Worm (Caenorhabditis elegans) whole organism, L1 larva: ENCODE results near the gene immt-2.

ENCODE experiments used
- C16A3.4 ChIP-seq: fragments of 150-350 bp; optimal IDR thresholded peaks from 2 replicates; lab custom pipeline; 2014; ENCODE audit warnings: missing biosample characterization, missing genetic modification characterization
- C34B4.2 ChIP-seq: sonication (generic microtip); optimal IDR thresholded peaks from 2 replicates; lab custom pipeline; 2017; ENCODE audit warnings: mild to moderate bottlenecking, missing genetic modification characterization, missing compliant biosample characterization
- F16B12.6 ChIP-seq: fragments of 150-350 bp; optimal IDR thresholded peaks from 2 replicates; lab custom pipeline; 2014; ENCODE audit warnings: missing biosample characterization, missing genetic modification characterization
- ama-1 ChIP-seq: fragments of 150-350 bp; optimal IDR thresholded peaks from 2 replicates; lab custom pipeline; 2014
- blmp-1 ChIP-seq: fragments of 150-350 bp; optimal IDR thresholded peaks from 2 replicates; lab custom pipeline; 2014; ENCODE audit warnings: missing biosample characterization, missing genetic modification characterization
- ceh-8 ChIP-seq: fragments of 200-800 bp; sonication (Bioruptor generic); optimal IDR thresholded peaks from 2 replicates; lab custom pipeline; 2018; ENCODE audit warnings: mild to moderate bottlenecking, missing genetic modification characterization, moderate library complexity, missing compliant biosample characterization
- ceh-88 ChIP-seq: fragments of 200-800 bp; sonication (Bioruptor generic); IDR thresholded peaks from 2 replicates; pipeline ENCODE4 v1.3.6; 2022; ENCODE audit warnings: missing genetic modification characterization, missing compliant biosample characterization
- ces-1 ChIP-seq: fragments of 150-350 bp; optimal IDR thresholded peaks from 2 replicates; lab custom pipeline; 2014; ENCODE audit warnings: missing biosample characterization, missing genetic modification reagents, missing genetic modification characterization
- dpl-1 ChIP-seq, 3 experiments: fragments of 150-350 bp in 2 of 3; sonication (generic microtip) in 1 of 3; optimal IDR thresholded peaks; 2 replicates each; lab custom pipeline; 2014 to 2017; ENCODE audit warnings: missing biosample characterization in 3 of 3, missing genetic modification characterization in 3 of 3, missing genetic modification reagents in 3 of 3
- efl-1 ChIP-seq, 4 experiments: fragments of 150-350 bp; optimal IDR thresholded peaks in 3 of 4; peaks in 1 of 4; 1 replicate in 1 of 4; 2 replicates in 3 of 4; lab custom pipeline; 2014; ENCODE audit warnings: missing biosample characterization in 2 of 4, missing genetic modification characterization in 2 of 4, missing genetic modification reagents in 2 of 4
- elt-3 ChIP-seq, 6 experiments: fragments of 150-350 bp in 1 of 6; sonication (generic microtip); optimal IDR thresholded peaks; 2 replicates each; lab custom pipeline; 2017 to 2018; ENCODE audit warnings: missing biosample characterization in 6 of 6, missing genetic modification characterization in 6 of 6, inconsistent platforms in 1 of 6
- ets-5 ChIP-seq: fragments of 200-800 bp; sonication (Bioruptor generic); IDR thresholded peaks from 2 replicates; pipeline ENCODE4 v1.3.6; 2022; ENCODE audit warnings: missing genetic modification characterization, missing compliant biosample characterization
- fkh-10 ChIP-seq: sonication (generic microtip); optimal IDR thresholded peaks from 2 replicates; lab custom pipeline; 2017; ENCODE audit warnings: missing biosample characterization, missing genetic modification reagents, missing genetic modification characterization
- fkh-8 ChIP-seq: sonication (generic microtip); optimal IDR thresholded peaks from 2 replicates; lab custom pipeline; 2016; ENCODE audit warnings: mild to moderate bottlenecking, missing genetic modification characterization, missing compliant biosample characterization
- hpl-2 ChIP-seq: fragments of 150-350 bp; optimal IDR thresholded peaks from 2 replicates; lab custom pipeline; 2014; ENCODE audit warnings: missing biosample characterization, missing genetic modification reagents, missing genetic modification characterization
- irx-1 ChIP-seq: sonication (generic microtip); optimal IDR thresholded peaks from 2 replicates; lab custom pipeline; 2016; ENCODE audit warnings: missing genetic modification characterization, missing compliant biosample characterization
- lin-13 ChIP-seq: fragments of 150-350 bp; optimal IDR thresholded peaks from 2 replicates; lab custom pipeline; 2014; ENCODE audit warnings: missing biosample characterization, missing genetic modification reagents, missing genetic modification characterization
- lin-14 ChIP-seq: fragments of 200-800 bp; sonication (Bioruptor generic); optimal IDR thresholded peaks from 2 replicates; lab custom pipeline; 2018; ENCODE audit warnings: mild to moderate bottlenecking, missing genetic modification characterization, moderate library complexity, missing compliant biosample characterization
- lin-39 ChIP-seq: fragments of 150-350 bp; optimal IDR thresholded peaks from 2 replicates; lab custom pipeline; 2014; ENCODE audit warnings: missing biosample characterization, missing genetic modification reagents, missing genetic modification characterization
- lir-3 ChIP-seq: sonication (generic microtip); optimal IDR thresholded peaks from 2 replicates; lab custom pipeline; 2016; ENCODE audit warnings: mild to moderate bottlenecking, missing genetic modification characterization, moderate library complexity, missing compliant biosample characterization; ENCODE audit not compliant: poor library complexity
- mdl-1 ChIP-seq, 2 experiments: fragments of 150-350 bp; optimal IDR thresholded peaks; 2 replicates each; lab custom pipeline; 2014 to 2017; ENCODE audit warnings: missing biosample characterization in 2 of 2, missing genetic modification characterization in 2 of 2, inconsistent platforms in 1 of 2
- mep-1 ChIP-seq: fragments of 150-350 bp; optimal IDR thresholded peaks from 2 replicates; lab custom pipeline; 2014; ENCODE audit warnings: missing biosample characterization, missing genetic modification characterization
- nhr-12 ChIP-seq: sonication (generic microtip); optimal IDR thresholded peaks from 2 replicates; lab custom pipeline; 2017; ENCODE audit warnings: missing biosample characterization, missing genetic modification characterization
- nhr-20 ChIP-seq: sonication (generic microtip); optimal IDR thresholded peaks from 2 replicates; lab custom pipeline; 2016; ENCODE audit warnings: mild to moderate bottlenecking, missing genetic modification characterization, missing compliant biosample characterization
- nhr-237 ChIP-seq: fragments of 150-350 bp; optimal IDR thresholded peaks from 2 replicates; lab custom pipeline; 2014; ENCODE audit warnings: missing biosample characterization, missing genetic modification characterization
- nhr-28 ChIP-seq: fragments of 150-350 bp; optimal IDR thresholded peaks from 2 replicates; lab custom pipeline; 2014; ENCODE audit warnings: missing biosample characterization, missing genetic modification characterization
- nhr-76 ChIP-seq: sonication (generic microtip); optimal IDR thresholded peaks from 2 replicates; lab custom pipeline; 2017; ENCODE audit warnings: missing biosample characterization, missing genetic modification characterization
- nhr-85 ChIP-seq: sonication (generic microtip); peaks from one replicate; lab custom pipeline; 2016; ENCODE audit warnings: missing genetic modification characterization, inconsistent platforms, missing compliant biosample characterization
- nhr-90 ChIP-seq: sonication (generic microtip); optimal IDR thresholded peaks from 2 replicates; lab custom pipeline; 2016; ENCODE audit warnings: mild to moderate bottlenecking, missing genetic modification characterization, missing compliant biosample characterization; ENCODE audit not compliant: poor library complexity
- pqm-1 ChIP-seq: sonication (generic microtip); optimal IDR thresholded peaks from 3 replicates; lab custom pipeline; 2017; ENCODE audit warnings: missing biosample characterization, missing genetic modification characterization
- snpc-4 ChIP-seq: fragments of 150-350 bp; optimal IDR thresholded peaks from 2 replicates; lab custom pipeline; 2014; ENCODE audit warnings: missing biosample characterization, missing genetic modification characterization
- snu-23 ChIP-seq: sonication (generic microtip); optimal IDR thresholded peaks from 2 replicates; lab custom pipeline; 2016; ENCODE audit warnings: missing genetic modification characterization, missing compliant biosample characterization
- sox-4 ChIP-seq: sonication (generic microtip); optimal IDR thresholded peaks from 2 replicates; lab custom pipeline; 2016; ENCODE audit warnings: missing genetic modification characterization, missing compliant biosample characterization
- sptf-1 ChIP-seq: fragments of 150-350 bp; optimal IDR thresholded peaks from 2 replicates; lab custom pipeline; 2014; ENCODE audit warnings: missing biosample characterization, missing genetic modification characterization
- swsn-7 ChIP-seq: sonication (generic microtip); optimal IDR thresholded peaks from 2 replicates; lab custom pipeline; 2016; ENCODE audit warnings: missing genetic modification characterization, missing compliant biosample characterization
- tbx-2 ChIP-seq: sonication (generic microtip); optimal IDR thresholded peaks from 2 replicates; lab custom pipeline; 2016; ENCODE audit warnings: missing genetic modification characterization, missing compliant biosample characterization
- tlp-1 ChIP-seq: fragments of 150-350 bp; optimal IDR thresholded peaks from 2 replicates; lab custom pipeline; 2014; ENCODE audit warnings: missing biosample characterization, missing genetic modification characterization
- unc-130 ChIP-seq: fragments of 150-350 bp; optimal IDR thresholded peaks from 2 replicates; lab custom pipeline; 2017; ENCODE audit warnings: missing biosample characterization, missing genetic modification characterization, inconsistent platforms
- unc-62 ChIP-seq: fragments of 150-350 bp; optimal IDR thresholded peaks from 2 replicates; lab custom pipeline; 2014; ENCODE audit warnings: missing biosample characterization, missing genetic modification reagents, missing genetic modification characterization
- unc-86 ChIP-seq: sonication (generic microtip); optimal IDR thresholded peaks from 2 replicates; lab custom pipeline; 2016; ENCODE audit warnings: missing genetic modification characterization, missing compliant biosample characterization
- vab-15 ChIP-seq: sonication (generic microtip); optimal IDR thresholded peaks from 2 replicates; lab custom pipeline; 2017; ENCODE audit warnings: missing genotype, mild to moderate bottlenecking, missing genetic modification characterization, missing compliant biosample characterization

The immt-2 gene

ce11 chrV:16752089-16753030 is 36.7 kb upstream of the immt-2 start (continued):
- TF ChIP-seq hpl-2 (no peak), vab-15 (tag; lab: Kevin White, UChicago) (no peak), ceh-8 (GFP tag; lab: Kevin White, UChicago) (no peak), mep-1 (tag; lab: Kevin White, UChicago) (no peak)

- TF ChIP-seq hpl-2 (no peak), ces-1 (GFP tag; lab: Kevin White, UChicago) (no peak), nhr-76 (tag; lab: Kevin White, UChicago) (no peak), mep-1 (tag; lab: Kevin White, UChicago) (no peak)
Observed at ce11 chrV:16756166-16756565, 32.9 kb upstream of the immt-2 start.

- TF ChIP-seq elt-3 (tag; optimal IDR thresholded peaks at IDR 0.05; lab: Kevin White, UChicago) = no peak
- peak; percentile 13 for TF ChIP-seq lin-14
Observed at ce11 chrV:16759937-16760336, 29.1 kb upstream of the immt-2 start.

- TF ChIP-seq blmp-1 = peak; percentile 91
- TF ChIP-seq unc-86 = no peak
- TF ChIP-seq nhr-237 (tag; lab: Kevin White, UChicago) = no peak
- TF ChIP-seq C34B4.2 (tag; lab: Kevin White, UChicago) = no peak
- TF ChIP-seq fkh-8 (tag; lab: Kevin White, UChicago) = no peak
- peak in 1 of 6 experiments; percentile 37 for TF ChIP-seq elt-3 (tag; optimal IDR thresholded peaks at IDR 0.05; lab: Kevin White, UChicago)
- no peak for TF ChIP-seq ama-1 (lab: Kevin White, UChicago)
- TF ChIP-seq sptf-1 (tag; lab: Kevin White, UChicago) = no peak
- no peak for TF ChIP-seq efl-1 (optimal IDR thresholded peaks at IDR 0.05; lab: Kevin White, UChicago)
- TF ChIP-seq efl-1 (GFP tag; optimal IDR thresholded peaks at IDR 0.05 in 1 of 2; lab: Kevin White, UChicago) = no peak
- TF ChIP-seq lin-14 = peak; percentile 52
- peak; percentile 53 for TF ChIP-seq nhr-85 (tag; lab: Kevin White, UChicago)
- peak; percentile 45 for TF ChIP-seq mep-1 (tag; lab: Kevin White, UChicago)
- no peak for TF ChIP-seq hpl-2
Observed at ce11 chrV:16774428-16774827, 14.6 kb upstream of the immt-2 start.

ce11 chrV:16778540-16779280 is 10.4 kb upstream of the immt-2 start:
- no peak for TF ChIP-seq irx-1 (tag; lab: Kevin White, UChicago)
- TF ChIP-seq blmp-1 = peak; percentile 53
- no peak for TF ChIP-seq nhr-12
- no peak for TF ChIP-seq unc-62 (GFP tag; lab: Kevin White, UChicago)
- no peak for TF ChIP-seq nhr-237 (tag; lab: Kevin White, UChicago)
- no peak for TF ChIP-seq tlp-1
- TF ChIP-seq nhr-90 = peak; percentile 43
- TF ChIP-seq snu-23 (GFP tag; lab: Kevin White, UChicago) = peak; percentile 32
- TF ChIP-seq swsn-7 (tag; lab: Kevin White, UChicago) = no peak
- TF ChIP-seq ama-1 (lab: Kevin White, UChicago) = no peak
- no peak for TF ChIP-seq lir-3
- TF ChIP-seq ces-1 (GFP tag; lab: Kevin White, UChicago) = no peak
- peak; percentile 8 for TF ChIP-seq unc-130 (tag; lab: Kevin White, UChicago)
- no peak for TF ChIP-seq C16A3.4 (tag; lab: Kevin White, UChicago)
- TF ChIP-seq ceh-88 (GFP tag; lab: Robert Waterston, UW) = no peak
- peak; percentile 4 for TF ChIP-seq tbx-2
- no peak for TF ChIP-seq snpc-4
- TF ChIP-seq pqm-1 (tag; lab: Kevin White, UChicago) = no peak
- TF ChIP-seq dpl-1 (GFP tag; optimal IDR thresholded peaks at IDR 0.05; lab: Kevin White, UChicago) = no peak
- no peak for TF ChIP-seq fkh-10
- TF ChIP-seq nhr-28 (tag; lab: Kevin White, UChicago) = no peak
- TF ChIP-seq nhr-20 (tag; lab: Kevin White, UChicago) = peak; percentile 77
- no peak for TF ChIP-seq mdl-1 (tag; optimal IDR thresholded peaks at IDR 0.05; lab: Kevin White, UChicago)
- no peak for TF ChIP-seq ets-5
- no peak for TF ChIP-seq sox-4 (tag; lab: Kevin White, UChicago)
- TF ChIP-seq elt-3 (tag; optimal IDR thresholded peaks at IDR 0.05; lab: Kevin White, UChicago) = peak in 5 of 6 experiments; percentile 11 to 70 (median 59)
- TF ChIP-seq lin-13 (GFP tag; lab: Kevin White, UChicago) = no peak
- no peak for TF ChIP-seq F16B12.6
- peak; percentile 95 for TF ChIP-seq nhr-85 (tag; lab: Kevin White, UChicago)
- no peak for TF ChIP-seq lin-39 (tag; lab: Kevin White, UChicago)
